Worm (Caenorhabditis elegans): ENCODE data around the gene D1086.10.

D1086.10 gene

ce11 chrV:14097358-14097757 lies 14.8 kb downstream of the D1086.10 start:
- TF ChIP-seq ceh-28 (tag; optimal IDR thresholded peaks at IDR 0.05): no peak
- TF ChIP-seq pqm-1 (tag; optimal IDR thresholded peaks at IDR 0.05): no peak
- no peak for TF ChIP-seq lin-39 (tag; optimal IDR thresholded peaks at IDR 0.05)
- no peak for TF ChIP-seq daf-12 (tag; optimal IDR thresholded peaks at IDR 0.05)
- TF ChIP-seq mml-1 (tag; optimal IDR thresholded peaks at IDR 0.05): no peak
- TF ChIP-seq unc-39 (tag; optimal IDR thresholded peaks at IDR 0.05): no peak
- TF ChIP-seq nhr-28 (tag; optimal IDR thresholded peaks at IDR 0.05): no peak
- TF ChIP-seq pha-4 (tag; optimal IDR thresholded peaks at IDR 0.05): no peak
- TF ChIP-seq elt-2 (tag; optimal IDR thresholded peaks at IDR 0.05): no peak
- TF ChIP-seq ama-1 (optimal IDR thresholded peaks at IDR 0.05): no peak
- no peak for TF ChIP-seq ceh-82 (tag; optimal IDR thresholded peaks at IDR 0.05)
- no peak for TF ChIP-seq ztf-11 (tag; optimal IDR thresholded peaks at IDR 0.05)
- no peak for TF ChIP-seq egl-27 (tag; optimal IDR thresholded peaks at IDR 0.05)
- TF ChIP-seq nhr-12 (tag; optimal IDR thresholded peaks at IDR 0.05): no peak
- TF ChIP-seq aly-2 (tag; optimal IDR thresholded peaks at IDR 0.05): no peak
- TF ChIP-seq nhr-11 (tag; optimal IDR thresholded peaks at IDR 0.05): no peak
- no peak for TF ChIP-seq nhr-43 (tag; optimal IDR thresholded peaks at IDR 0.05; ENCODE audit: poor library complexity, severe bottlenecking)
- no peak for TF ChIP-seq elt-1 (tag; optimal IDR thresholded peaks at IDR 0.05)
- TF ChIP-seq nhr-77 (tag; optimal IDR thresholded peaks at IDR 0.05): no peak

- TF ChIP-seq ZK546.5 (tag; optimal IDR thresholded peaks at IDR 0.05) (no peak), tbx-2 (tag; optimal IDR thresholded peaks at IDR 0.05) (no peak), nhr-25 (tag; optimal IDR thresholded peaks at IDR 0.05) (no peak), snpc-4 (tag; optimal IDR thresholded peaks at IDR 0.05) (no peak), skn-1 (tag; optimal IDR thresholded peaks at IDR 0.05) (no peak), daf-12 (tag; optimal IDR thresholded peaks at IDR 0.05) (no peak), ceh-28 (tag; optimal IDR thresholded peaks at IDR 0.05) (no peak), egl-5 (tag; optimal IDR thresholded peaks at IDR 0.05) (no peak), zag-1 (tag; optimal IDR thresholded peaks at IDR 0.05) (no peak), elt-3 (tag; optimal IDR thresholded peaks at IDR 0.05) (no peak), ceh-9 (tag; optimal IDR thresholded peaks at IDR 0.05) (no peak), eor-1 (tag; optimal IDR thresholded peaks at IDR 0.05) (no peak), pqm-1 (tag; optimal IDR thresholded peaks at IDR 0.05) (no peak), lsy-12 (tag; optimal IDR thresholded peaks at IDR 0.05) (no peak), fkh-10 (GFP tag; optimal IDR thresholded peaks at IDR 0.05) (no peak)
These were observed 16.0 kb downstream of the D1086.10 start, which contains the start of the genes D1086.2 and D1086.1 for ce11 chrV:14098519-14098918. Gene D1086.2, minus strand, starts transcription at chrV:14098668. Gene D1086.1, plus strand, starts transcription at chrV:14098858.

DNA sequence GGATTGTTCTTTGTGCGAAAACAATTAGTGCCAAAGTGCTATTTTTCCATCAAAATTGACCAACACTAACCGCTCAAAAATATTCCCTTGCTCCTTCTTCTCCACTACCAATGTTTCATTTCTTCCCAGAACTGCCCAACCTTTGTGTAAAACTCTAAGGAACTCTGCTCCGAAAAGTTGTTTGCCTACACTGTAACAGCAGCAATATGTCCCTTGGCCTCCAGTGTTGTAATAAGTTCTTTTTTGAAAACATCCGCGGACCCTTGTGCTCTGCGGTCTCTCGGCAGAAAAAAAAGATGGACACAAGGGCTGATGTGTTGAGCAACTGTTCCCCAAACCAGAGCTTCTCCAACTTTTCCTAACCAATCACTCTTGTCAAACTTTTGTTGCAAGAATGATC lies 18.3 kb downstream of the D1086.10 start, which contains the start of gene D1086.12:
Gene D1086.12, plus strand, starts transcription at position 301 of the 400 bp plus-strand sequence.
- peak; percentile 24 for TF ChIP-seq nfya-1 (tag; optimal IDR thresholded peaks at IDR 0.05; ENCODE audit: insufficient read depth)
- no peak for TF ChIP-seq lin-39 (tag; optimal IDR thresholded peaks at IDR 0.05)
- no peak for TF ChIP-seq skn-1 (tag; optimal IDR thresholded peaks at IDR 0.05)
- no peak for TF ChIP-seq egl-27 (tag; optimal IDR thresholded peaks at IDR 0.05)
- no peak for TF ChIP-seq ceh-28 (tag; optimal IDR thresholded peaks at IDR 0.05)

ce11 chrV:14103970-14104369 lies 21.4 kb downstream of the D1086.10 start, which contains the start of gene D1086.9:
Gene D1086.9, plus strand, starts transcription at chrV:14104270.
- TF ChIP-seq nfya-1 (tag; optimal IDR thresholded peaks at IDR 0.05; ENCODE audit: insufficient read depth): no peak
- TF ChIP-seq egl-5 (tag; optimal IDR thresholded peaks at IDR 0.05): no peak
- TF ChIP-seq tbx-2 (tag; optimal IDR thresholded peaks at IDR 0.05): no peak
- no peak for TF ChIP-seq lin-15B (tag; optimal IDR thresholded peaks at IDR 0.05)

ce11 chrV:14107511-14107910 lies 25.0 kb downstream of the D1086.10 start, which contains the start of gene H39E23.3:
Gene H39E23.3, plus strand, starts transcription at chrV:14107811.
- TF ChIP-seq ceh-28 (tag; optimal IDR thresholded peaks at IDR 0.05): no peak
- no peak for TF ChIP-seq ceh-16 (tag; optimal IDR thresholded peaks at IDR 0.05)
- TF ChIP-seq ceh-9 (tag; optimal IDR thresholded peaks at IDR 0.05): no peak
- no peak for TF ChIP-seq zag-1 (tag; optimal IDR thresholded peaks at IDR 0.05)
- TF ChIP-seq nhr-43 (tag; optimal IDR thresholded peaks at IDR 0.05; ENCODE audit: poor library complexity, severe bottlenecking): no peak
- TF ChIP-seq nhr-77 (tag; optimal IDR thresholded peaks at IDR 0.05): no peak
- no peak for TF ChIP-seq pqm-1 (tag; optimal IDR thresholded peaks at IDR 0.05)
- TF ChIP-seq lin-39 (tag; optimal IDR thresholded peaks at IDR 0.05): no peak
- TF ChIP-seq nhr-25 (tag; optimal IDR thresholded peaks at IDR 0.05): no peak
- TF ChIP-seq fos-1 (tag; optimal IDR thresholded peaks at IDR 0.05): no peak
- no peak for TF ChIP-seq aly-2 (tag; optimal IDR thresholded peaks at IDR 0.05)
- no peak for TF ChIP-seq tbx-2 (tag; optimal IDR thresholded peaks at IDR 0.05)
- TF ChIP-seq mdl-1 (tag; optimal IDR thresholded peaks at IDR 0.05): no peak
- TF ChIP-seq nhr-237 (tag; optimal IDR thresholded peaks at IDR 0.05): no peak
- TF ChIP-seq lsy-12 (tag; optimal IDR thresholded peaks at IDR 0.05): no peak
- TF ChIP-seq nfya-1 (tag; optimal IDR thresholded peaks at IDR 0.05; ENCODE audit: insufficient read depth): no peak
- TF ChIP-seq elt-2 (tag; optimal IDR thresholded peaks at IDR 0.05): no peak
- no peak for TF ChIP-seq ZK546.5 (tag; optimal IDR thresholded peaks at IDR 0.05)
- no peak for TF ChIP-seq ceh-82 (tag; optimal IDR thresholded peaks at IDR 0.05)
- no peak for TF ChIP-seq jun-1 (tag; optimal IDR thresholded peaks at IDR 0.05)
